Fruit fly (Drosophila melanogaster) whole organism, embryonic: ENCODE measurements around the gene ebd1.

Experiments
- Adf1 ChIP-seq: fragments of 200-800 bp; sonication (Bioruptor generic); IDR thresholded peaks from 2 replicates; pipeline ENCODE4 v1.3.6; 2022; ENCODE audit warnings: missing biosample characterization, missing genetic modification characterization
- Aef1 ChIP-seq: fragments of 200-800 bp; sonication (Bioruptor generic); IDR thresholded peaks from 3 replicates; pipeline ENCODE4 v1.3.6; 2022; ENCODE audit warnings: missing biosample characterization, missing genetic modification characterization
- Atf-2 ChIP-seq: fragments of 200-800 bp; sonication (Bioruptor generic); optimal IDR thresholded peaks from 2 replicates; lab custom pipeline; 2016; ENCODE audit warnings: missing biosample characterization, missing genetic modification characterization
- Awh ChIP-seq: fragments of 200-800 bp; sonication (Bioruptor generic); IDR thresholded peaks from 2 replicates; pipeline ENCODE4, ENCODE4 v1.3.6; 2022; ENCODE audit warnings: missing biosample characterization, missing genetic modification characterization
- CG10147 ChIP-seq: fragments of 200-800 bp; sonication (Bioruptor generic); optimal IDR thresholded peaks from 2 replicates; lab custom pipeline; 2019; ENCODE audit warnings: missing biosample characterization, mild to moderate bottlenecking, missing genetic modification characterization, moderate library complexity
- CG1024 ChIP-seq: fragments of 200-800 bp; sonication (Bioruptor generic); IDR thresholded peaks from 2 replicates; pipeline ENCODE4 v1.3.6; 2022; ENCODE audit warnings: missing biosample characterization, missing genetic modification characterization
- CG10274 ChIP-seq: fragments of 200-800 bp; sonication (Bioruptor generic); optimal IDR thresholded peaks from 3 replicates; lab custom pipeline; 2017; ENCODE audit warnings: missing biosample characterization, mild to moderate bottlenecking, missing genetic modification characterization
- CG10431 ChIP-seq: fragments of 200-800 bp; sonication (Bioruptor generic); optimal IDR thresholded peaks from 3 replicates; lab custom pipeline; 2018; ENCODE audit warnings: missing biosample characterization, mild to moderate bottlenecking, missing genetic modification characterization
- CG11247 ChIP-seq: fragments of 200-800 bp; sonication (Bioruptor generic); IDR thresholded peaks from 2 replicates; pipeline ENCODE4 v1.3.6; 2022; ENCODE audit warnings: missing biosample characterization, missing genetic modification characterization
- CG11504 ChIP-seq: fragments of 200-800 bp; sonication (Bioruptor generic); optimal IDR thresholded peaks from 3 replicates; lab custom pipeline; 2019; ENCODE audit warnings: missing biosample characterization, mild to moderate bottlenecking, missing genetic modification characterization, moderate library complexity
- CG13123 ChIP-seq: fragments of 200-800 bp; sonication (Bioruptor generic); optimal IDR thresholded peaks from 2 replicates; lab custom pipeline; 2016; ENCODE audit warnings: missing biosample characterization, missing genetic modification characterization
- CG14014 ChIP-seq: fragments of 200-800 bp; sonication (Bioruptor generic); IDR thresholded peaks from 2 replicates; pipeline ENCODE4 v1.3.6; 2022; ENCODE audit warnings: missing biosample characterization, missing genetic modification characterization
- CG2199 ChIP-seq: fragments of 200-800 bp; sonication (Bioruptor generic); IDR thresholded peaks from 3 replicates; pipeline ENCODE4 v1.3.6; 2022; ENCODE audit warnings: missing biosample characterization, missing genetic modification characterization
- CG2678 ChIP-seq: fragments of 200-800 bp; sonication (Bioruptor generic); optimal IDR thresholded peaks from 3 replicates; lab custom pipeline; 2019; ENCODE audit warnings: missing biosample characterization, mild to moderate bottlenecking, missing genetic modification characterization, moderate library complexity
- CG2889 ChIP-seq: fragments of 200-800 bp; sonication (Bioruptor generic); IDR thresholded peaks from 3 replicates; pipeline ENCODE4 v1.3.6; 2022; ENCODE audit warnings: missing biosample characterization, missing genetic modification characterization
- CG34376 ChIP-seq: fragments of 200-800 bp; sonication (Bioruptor generic); optimal IDR thresholded peaks from 2 replicates; lab custom pipeline; 2018; ENCODE audit warnings: missing biosample characterization, mild to moderate bottlenecking, missing genetic modification characterization
- CG4707 ChIP-seq: fragments of 200-800 bp; sonication (Bioruptor generic); optimal IDR thresholded peaks from 2 replicates; lab custom pipeline; 2018; ENCODE audit warnings: missing biosample characterization, mild to moderate bottlenecking, missing genetic modification characterization, moderate library complexity
- CG5245 ChIP-seq: fragments of 200-800 bp; sonication (Bioruptor generic); optimal IDR thresholded peaks from 3 replicates; lab custom pipeline; 2016; ENCODE audit warnings: missing biosample characterization, missing genetic modification characterization
- CG6254 ChIP-seq: fragments of 200-800 bp; sonication (Bioruptor generic); optimal IDR thresholded peaks from 3 replicates; lab custom pipeline; 2017; ENCODE audit warnings: mild to moderate bottlenecking, missing biosample characterization, missing genetic modification reagents, missing genetic modification characterization
- CG6654 ChIP-seq: fragments of 200-800 bp; sonication (Bioruptor generic); optimal IDR thresholded peaks from 2 replicates; lab custom pipeline; 2017; ENCODE audit warnings: missing biosample characterization, mild to moderate bottlenecking, missing genetic modification characterization
- CG6689 ChIP-seq: fragments of 200-800 bp; sonication (Bioruptor generic); IDR thresholded peaks from 2 replicates; pipeline ENCODE4 v1.3.6; 2022; ENCODE audit warnings: missing biosample characterization, missing genetic modification characterization
- CG7963 ChIP-seq: fragments of 200-800 bp; sonication (Bioruptor generic); IDR thresholded peaks from 3 replicates; pipeline ENCODE4 v1.3.6; 2022; ENCODE audit warnings: missing biosample characterization, missing genetic modification characterization; ENCODE audit not compliant: partially characterized antibody
- CG8944 ChIP-seq: fragments of 200-800 bp; sonication (Bioruptor generic); optimal IDR thresholded peaks from 3 replicates; lab custom pipeline; 2016; ENCODE audit warnings: missing biosample characterization, missing genetic modification characterization
- CG9797 ChIP-seq: fragments of 200-800 bp; sonication (Bioruptor generic); optimal IDR thresholded peaks from 3 replicates; lab custom pipeline; 2018; ENCODE audit warnings: missing biosample characterization, mild to moderate bottlenecking, missing genetic modification characterization
- Dp ChIP-seq: fragments of 200-800 bp; sonication (Bioruptor generic); optimal IDR thresholded peaks from 2 replicates; lab custom pipeline; 2018; ENCODE audit warnings: missing biosample characterization, mild to moderate bottlenecking, missing genetic modification characterization, moderate library complexity
- Dref ChIP-seq: fragments of 200-800 bp; sonication (Bioruptor generic); IDR thresholded peaks from 2 replicates; pipeline ENCODE4 v1.3.6; 2022; ENCODE audit warnings: missing biosample characterization, missing genetic modification characterization
- Elba2 ChIP-seq: fragments of 200-800 bp; sonication (Bioruptor generic); optimal IDR thresholded peaks from 3 replicates; lab custom pipeline; 2016; ENCODE audit warnings: missing biosample characterization, missing genetic modification characterization
- Hr51 ChIP-seq, 2 experiments: fragments of 200-800 bp; sonication (Bioruptor generic); optimal IDR thresholded peaks; 2 replicates in 1 of 2; 3 replicates in 1 of 2; lab custom pipeline; 2016 to 2018; ENCODE audit warnings: missing biosample characterization in 2 of 2, missing genetic modification characterization in 2 of 2, mild to moderate bottlenecking in 1 of 2, moderate library complexity in 1 of 2
- Meics ChIP-seq: fragments of 200-800 bp; sonication (Bioruptor generic); optimal IDR thresholded peaks from 2 replicates; lab custom pipeline; 2017; ENCODE audit warnings: missing biosample characterization, mild to moderate bottlenecking, missing genetic modification characterization
- Myb ChIP-seq: fragments of 200-800 bp; sonication (Bioruptor generic); optimal IDR thresholded peaks from 2 replicates; lab custom pipeline; 2016; ENCODE audit warnings: missing biosample characterization, missing genetic modification characterization
- NFAT ChIP-seq: fragments of 200-800 bp; sonication (Bioruptor generic); IDR thresholded peaks from 2 replicates; pipeline ENCODE4 v1.3.6; 2022; ENCODE audit warnings: missing biosample characterization, missing genetic modification characterization
- NK7.1 ChIP-seq: fragments of 200-800 bp; sonication (Bioruptor generic); optimal IDR thresholded peaks from 3 replicates; lab custom pipeline; 2016; ENCODE audit warnings: missing biosample characterization, missing genetic modification characterization
- NfI ChIP-seq: fragments of 200-800 bp; sonication (Bioruptor generic); optimal IDR thresholded peaks from 3 replicates; lab custom pipeline; 2018; ENCODE audit warnings: missing biosample characterization, mild to moderate bottlenecking, missing genetic modification characterization, moderate library complexity
- Xbp1 ChIP-seq: fragments of 200-800 bp; sonication (Bioruptor generic); optimal IDR thresholded peaks from 3 replicates; lab custom pipeline; 2016; ENCODE audit warnings: missing biosample characterization, mild to moderate bottlenecking, missing genetic modification characterization
- bowl ChIP-seq: fragments of 200-800 bp; sonication (Bioruptor generic); IDR thresholded peaks from 2 replicates; pipeline ENCODE4 v1.3.6; 2022; ENCODE audit warnings: missing biosample characterization, missing genetic modification characterization
- chm ChIP-seq: fragments of 200-800 bp; sonication (Bioruptor generic); IDR thresholded peaks from 2 replicates; pipeline ENCODE4 v1.3.6; 2022; ENCODE audit warnings: missing biosample characterization, missing genetic modification characterization
- dm ChIP-seq: fragments of 200-800 bp; sonication (Bioruptor generic); optimal IDR thresholded peaks from 3 replicates; lab custom pipeline; 2016; ENCODE audit warnings: missing biosample characterization, missing genetic modification characterization
- dysf ChIP-seq: fragments of 200-800 bp; sonication (Bioruptor generic); IDR thresholded peaks from 3 replicates; pipeline ENCODE4 v1.3.6; 2022; ENCODE audit warnings: missing biosample characterization, missing genetic modification characterization
- fru ChIP-seq: fragments of >200 bp; optimal IDR thresholded peaks from 2 replicates; lab custom pipeline; 2017
- knrl ChIP-seq: fragments of 200-800 bp; sonication (Bioruptor generic); IDR thresholded peaks from 3 replicates; pipeline ENCODE4 v1.3.6; 2022; ENCODE audit warnings: missing biosample characterization, missing genetic modification characterization; ENCODE audit not compliant: partially characterized antibody
- lab ChIP-seq: fragments of 200-800 bp; sonication (Bioruptor generic); optimal IDR thresholded peaks from 3 replicates; lab custom pipeline; 2017; ENCODE audit warnings: missing biosample characterization, missing genetic modification characterization, mild to moderate bottlenecking, moderate library complexity, missing genetic modification reagents
- lbe ChIP-seq: fragments of 200-800 bp; sonication (Bioruptor generic); optimal IDR thresholded peaks from 2 replicates; lab custom pipeline; 2016; ENCODE audit warnings: missing biosample characterization, mild to moderate bottlenecking, missing genetic modification characterization
- nerfin-1 ChIP-seq: fragments of 200-800 bp; sonication (Bioruptor generic); optimal IDR thresholded peaks from 3 replicates; lab custom pipeline; 2019; ENCODE audit warnings: missing biosample characterization, mild to moderate bottlenecking, missing genetic modification characterization, moderate library complexity
- pan ChIP-seq, 4 experiments: fragments of >200 bp in 3 of 4; fragments of 200-800 bp in 1 of 4; sonication (Bioruptor generic) in 1 of 4; optimal IDR thresholded peaks in 3 of 4; IDR thresholded peaks in 1 of 4; 2 replicates each; pipeline versions ENCODE4 v1.3.6 to Lab custom; 2017 to 2022; ENCODE audit warnings: missing biosample characterization in 2 of 4, missing genetic modification characterization in 2 of 4, mixed read lengths in 1 of 4
- pnt ChIP-seq: fragments of 200-800 bp; sonication (Bioruptor generic); optimal IDR thresholded peaks from 3 replicates; lab custom pipeline; 2016; ENCODE audit warnings: missing biosample characterization, missing genetic modification characterization
- schlank ChIP-seq: fragments of 200-800 bp; sonication (Bioruptor generic); optimal IDR thresholded peaks from 2 replicates; lab custom pipeline; 2018; ENCODE audit warnings: missing biosample characterization, mild to moderate bottlenecking, missing genetic modification characterization
- tll ChIP-seq, 2 experiments: fragments of 200-800 bp in 1 of 2; fragments of >200 bp in 1 of 2; sonication (Bioruptor generic) in 1 of 2; optimal IDR thresholded peaks; 2 replicates each; lab custom pipeline; 2017 to 2019; ENCODE audit warnings: missing biosample characterization in 2 of 2, missing genetic modification characterization in 2 of 2, mild to moderate bottlenecking in 1 of 2, moderate library complexity in 1 of 2
- wdn ChIP-seq: fragments of 200-800 bp; sonication (Bioruptor generic); IDR thresholded peaks from 2 replicates; pipeline ENCODE4 v1.3.6; 2022; ENCODE audit warnings: missing biosample characterization, missing genetic modification characterization

Gene ebd1

DNA sequence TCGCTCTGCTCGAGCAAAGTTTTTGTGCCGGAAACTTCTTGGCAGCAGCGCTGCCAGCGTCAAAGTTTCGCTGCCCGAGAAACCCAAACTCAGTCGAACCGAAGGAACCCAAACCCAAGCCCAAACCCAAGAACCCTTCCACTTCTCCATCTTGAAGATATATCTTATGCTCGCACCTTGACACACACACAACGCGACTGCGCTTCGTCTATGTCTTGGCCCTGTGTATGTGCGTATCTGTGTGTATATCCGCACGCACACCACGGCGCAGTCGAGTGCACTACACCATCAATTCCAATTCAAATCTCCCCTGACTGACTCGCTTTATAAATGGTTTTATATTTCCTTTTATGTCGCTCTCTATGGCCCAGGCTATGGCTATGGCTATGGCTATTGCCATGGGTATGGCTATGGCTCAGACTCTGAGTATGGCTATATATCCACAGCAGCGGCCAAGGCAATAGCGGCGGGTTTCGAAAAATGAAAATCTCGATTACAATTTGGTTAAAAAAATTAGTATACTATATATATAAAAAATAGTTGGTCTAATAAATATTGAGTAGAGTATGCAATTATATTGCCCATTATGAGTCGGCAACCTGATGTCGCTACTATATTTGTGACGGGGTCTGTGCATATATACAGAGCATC is 11.2 kb upstream of the ebd1 start (continued):
- peak; percentile 47 for TF ChIP-seq dm
- TF ChIP-seq nerfin-1 (tag; lab: Kevin White, UChicago), result peak; percentile 93
- TF ChIP-seq Xbp1, result peak; percentile 94
- peak; percentile 93 for TF ChIP-seq Aef1 (GFP tag; lab: Robert Waterston, UW)
- peak in 1 of 2 experiments; percentile 28 for TF ChIP-seq tll (GFP tag; optimal IDR thresholded peaks at IDR 0.05; lab: Kevin White, UChicago)
- peak; percentile 97 for TF ChIP-seq CG14014
- TF ChIP-seq Meics, result peak; percentile 95
- TF ChIP-seq CG11247, result peak; percentile 94
- peak; percentile 93 for TF ChIP-seq NfI
- TF ChIP-seq Dref (GFP tag; lab: Robert Waterston, UW), result no peak
- peak; percentile 87 for TF ChIP-seq lbe (GFP tag; lab: Kevin White, UChicago)
- TF ChIP-seq CG6654 (GFP tag; lab: Kevin White, UChicago), result peak; percentile 83
- TF ChIP-seq CG34376, result peak; percentile 69
- peak; percentile 88 for TF ChIP-seq CG13123 (GFP tag; lab: Kevin White, UChicago)
- peak; percentile 87 for TF ChIP-seq schlank (tag; lab: Kevin White, UChicago)
- peak; percentile 61 for TF ChIP-seq CG9797
- peak; percentile 89 for TF ChIP-seq NFAT (GFP tag; lab: Robert Waterston, UW)
- TF ChIP-seq CG11504, result peak; percentile 97
- peak; percentile 94 for TF ChIP-seq CG5245
- peak; percentile 98 for TF ChIP-seq dysf (GFP tag; lab: Robert Waterston, UW)
- no peak for TF ChIP-seq pan (optimal IDR thresholded peaks at IDR 0.05; lab: Kevin White, UChicago)
- peak in 1 of 2 experiments; percentile 96 for TF ChIP-seq pan (GFP tag; optimal IDR thresholded peaks at IDR 0.05 in 1 of 2, IDR thresholded peaks at IDR 0.05 in 1 of 2)
- TF ChIP-seq CG6689 (GFP tag; lab: Robert Waterston, UW), result peak; percentile 96
- TF ChIP-seq Awh (GFP tag; lab: Robert Waterston, UW), result peak; percentile 96
- TF ChIP-seq CG10147, result peak; percentile 94
- TF ChIP-seq Adf1 (GFP tag; lab: Robert Waterston, UW), result peak; percentile 48
- peak; percentile 85 for TF ChIP-seq CG10431 (GFP tag; lab: Kevin White, UChicago)
- TF ChIP-seq Hr51 (GFP tag; optimal IDR thresholded peaks at IDR 0.05; lab: Kevin White, UChicago), result peak; percentile 81 to 96
- TF ChIP-seq chm (GFP tag; lab: Robert Waterston, UW), result peak; percentile 96
- peak; percentile 96 for TF ChIP-seq CG6254 (GFP tag; lab: Kevin White, UChicago)
- TF ChIP-seq lab (GFP tag; lab: Kevin White, UChicago), result peak; percentile 98
- no peak for TF ChIP-seq CG7963 (GFP tag; lab: Robert Waterston, UW)
- peak; percentile 90 for TF ChIP-seq bowl
- TF ChIP-seq CG8944 (GFP tag; lab: Kevin White, UChicago), result peak; percentile 59
- peak; percentile 85 for TF ChIP-seq CG10274 (GFP tag; lab: Kevin White, UChicago)
- peak; percentile 97 for TF ChIP-seq CG2678 (tag; lab: Kevin White, UChicago)
- TF ChIP-seq Elba2 (GFP tag; lab: Kevin White, UChicago), result peak; percentile 46
- peak; percentile 92 for TF ChIP-seq CG1024 (GFP tag; lab: Robert Waterston, UW)
- peak; percentile 12 for TF ChIP-seq Dp (GFP tag; lab: Kevin White, UChicago)
- TF ChIP-seq CG2889 (GFP tag; lab: Robert Waterston, UW), result peak; percentile 89
- peak; percentile 11 for TF ChIP-seq Myb (GFP tag; lab: Kevin White, UChicago)
- TF ChIP-seq pnt (GFP tag; lab: Kevin White, UChicago), result peak; percentile 65
- TF ChIP-seq wdn (GFP tag; lab: Robert Waterston, UW), result peak; percentile 94
- TF ChIP-seq CG4707 (GFP tag; lab: Kevin White, UChicago), result peak; percentile 89
- peak; percentile 56 for TF ChIP-seq NK7.1 (GFP tag; lab: Kevin White, UChicago)
- TF ChIP-seq CG2199 (GFP tag; lab: Robert Waterston, UW), result peak; percentile 90
- no peak for TF ChIP-seq knrl (GFP tag; lab: Robert Waterston, UW)
- no peak for TF ChIP-seq fru
- TF ChIP-seq Atf-2 (GFP tag; lab: Kevin White, UChicago), result peak; percentile 64
